Worm (Caenorhabditis elegans): ENCODE measurements around the gene daf-36.

- TF ChIP-seq ceh-83 (GFP tag; optimal IDR thresholded peaks at IDR 0.05) (no peak), ham-2 (GFP tag; optimal IDR thresholded peaks at IDR 0.05) (no peak), snpc-4 (tag; optimal IDR thresholded peaks at IDR 0.05) (no peak), nhr-76 (tag; optimal IDR thresholded peaks at IDR 0.05) (no peak), mab-5 (tag; optimal IDR thresholded peaks at IDR 0.05) (no peak), unc-62 (GFP tag; optimal IDR thresholded peaks at IDR 0.05) (peak; percentile 12), nhr-237 (tag; optimal IDR thresholded peaks at IDR 0.05) (no peak)
Observed at ce11 chrV:10174632-10175075, 50.9 kb downstream of the daf-36 start.

All from whole organism, mixed stage, embryonic.